Worm (Caenorhabditis elegans): ENCODE data around the gene mog-3.

ce11 chrIII:5301786-5302268 lies 6.6 kb upstream of the mog-3 start, which contains the start of the genes T15B12.2 and F52C9.5:
- TF ChIP-seq F49E8.2 (tag; optimal IDR thresholded peaks at IDR 0.05; ENCODE audit: insufficient read depth): no peak
- TF ChIP-seq ztf-25 (GFP tag; IDR thresholded peaks at IDR 0.05): no peak
- no peak for TF ChIP-seq mcd-1 (GFP tag; IDR thresholded peaks at IDR 0.05)
- TF ChIP-seq sea-2 (GFP tag; IDR thresholded peaks at IDR 0.05): no peak
- no peak for TF ChIP-seq ceh-79 (tag; optimal IDR thresholded peaks at IDR 0.05)
- no peak for TF ChIP-seq ama-1 (optimal IDR thresholded peaks at IDR 0.05)
- TF ChIP-seq ama-1 (GFP tag; optimal IDR thresholded peaks at IDR 0.05): no peak

Measured in whole organism, young adult.